Fruit fly (Drosophila melanogaster): Measurements from ENCODE around the gene GAPsec.

DNA sequence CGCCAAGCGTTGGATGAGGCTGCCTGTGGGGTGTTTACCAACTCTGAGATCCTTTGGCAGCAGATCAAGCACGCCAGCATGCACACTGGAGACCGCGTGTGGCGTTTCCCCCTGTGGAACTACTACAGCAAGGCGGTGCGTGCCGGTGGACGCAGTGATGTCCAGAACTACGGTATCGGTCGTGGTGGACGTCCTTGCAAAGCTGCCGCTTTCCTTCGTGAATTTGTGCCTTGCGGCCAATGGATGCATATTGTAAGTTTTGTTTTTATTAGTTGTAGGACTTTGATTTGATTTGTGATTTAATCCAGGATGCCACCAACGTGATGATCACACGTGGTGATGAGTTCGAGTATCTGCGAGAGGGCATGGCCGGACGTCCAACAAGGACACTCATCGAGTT lies 2.2 kb downstream of the GAPsec start:
- TF ChIP-seq psq (GFP tag; optimal IDR thresholded peaks at IDR 0.05) (no peak), lola (GFP tag; optimal IDR thresholded peaks at IDR 0.05) (no peak), Abd-B (GFP tag; optimal IDR thresholded peaks at IDR 0.05) (no peak), sage (GFP tag; optimal IDR thresholded peaks at IDR 0.05) (no peak), Hr78 (GFP tag; optimal IDR thresholded peaks at IDR 0.05) (no peak), h (GFP tag; optimal IDR thresholded peaks at IDR 0.05) (no peak), N (GFP tag; optimal IDR thresholded peaks at IDR 0.05) (no peak), brk (GFP tag; optimal IDR thresholded peaks at IDR 0.05) (no peak), Sp1 (GFP tag; optimal IDR thresholded peaks at IDR 0.05) (no peak), Myc (optimal IDR thresholded peaks at IDR 0.05) (no peak), pan (optimal IDR thresholded peaks at IDR 0.05) (no peak), Vsx2 (GFP tag; optimal IDR thresholded peaks at IDR 0.05; ENCODE audit: partially characterized antibody) (no peak)

All from whole organism, wandering third instar larva.